1 fruit fly cellular context compared by ENCODE assay signal in genomic region chrX:5026024-5026623, dm6.
TF ChIP-seq lines count a peak whose summit lies in the region.

No protein-coding gene starts in this region.

TF ChIP-seq in whole organism, prepupa, 60 proteins besides CTCF, POLR2A, EP300 and RAD21 (continued from another document):
- peak in 1 of 2 experiments; percentile 27 for TF ChIP-seq salr (GFP tag; optimal IDR thresholded peaks at IDR 0.05; lab: Kevin White, UChicago)
- no peak for TF ChIP-seq CG11294 (GFP tag; IDR thresholded peaks at IDR 0.05; lab: Robert Waterston, UW)
- no peak for TF ChIP-seq Hr38 (GFP tag; optimal IDR thresholded peaks at IDR 0.05; lab: Kevin White, UChicago)
- peak; percentile 66 for TF ChIP-seq Eip93F (GFP tag; optimal IDR thresholded peaks at IDR 0.05; lab: Kevin White, UChicago)
- TF ChIP-seq esn (GFP tag; optimal IDR thresholded peaks at IDR 0.05; lab: Kevin White, UChicago) = peak; percentile 78
- TF ChIP-seq Blimp-1 (GFP tag; optimal IDR thresholded peaks at IDR 0.05; lab: Kevin White, UChicago) = no peak
- TF ChIP-seq dsx (GFP tag; optimal IDR thresholded peaks at IDR 0.05; lab: Kevin White, UChicago; ENCODE audit: poor library complexity, severe bottlenecking) = peak; percentile 35
- peak; percentile 5 for TF ChIP-seq CG11762 (GFP tag; optimal IDR thresholded peaks at IDR 0.05; lab: Kevin White, UChicago; ENCODE audit: insufficient read depth)
- TF ChIP-seq Sox15 (GFP tag; optimal IDR thresholded peaks at IDR 0.05; lab: Kevin White, UChicago) = peak; percentile 41
- TF ChIP-seq CG1621 (tag; optimal IDR thresholded peaks at IDR 0.05; lab: Kevin White, UChicago) = no peak
- TF ChIP-seq OdsH (GFP tag; optimal IDR thresholded peaks at IDR 0.05; lab: Kevin White, UChicago) = peak; percentile 50
- peak; percentile 32 for TF ChIP-seq Ets96B (tag; optimal IDR thresholded peaks at IDR 0.05; lab: Kevin White, UChicago)
- peak; percentile 72 for TF ChIP-seq cyc (GFP tag; optimal IDR thresholded peaks at IDR 0.05; lab: Kevin White, UChicago)
- TF ChIP-seq lz (GFP tag; optimal IDR thresholded peaks at IDR 0.05; lab: Kevin White, UChicago) = peak; percentile 83
- TF ChIP-seq CG6792 (GFP tag; optimal IDR thresholded peaks at IDR 0.05; lab: Kevin White, UChicago) = peak; percentile 63
- peak; percentile 15 for TF ChIP-seq CG6854 (GFP tag; optimal IDR thresholded peaks at IDR 0.05; lab: Kevin White, UChicago)
- no peak for TF ChIP-seq fd59A (GFP tag; optimal IDR thresholded peaks at IDR 0.05; lab: Kevin White, UChicago)
- peak; percentile 48 for TF ChIP-seq pdm3 (GFP tag; optimal IDR thresholded peaks at IDR 0.05; lab: Kevin White, UChicago)
- peak; percentile 28 for TF ChIP-seq CG6808 (GFP tag; optimal IDR thresholded peaks at IDR 0.05; lab: Kevin White, UChicago)
- no peak for TF ChIP-seq CG9139 (GFP tag; optimal IDR thresholded peaks at IDR 0.05; lab: Kevin White, UChicago)
- peak; percentile 82 for TF ChIP-seq vri (GFP tag; optimal IDR thresholded peaks at IDR 0.05; lab: Kevin White, UChicago)
- peak; percentile 1 for TF ChIP-seq spab (GFP tag; optimal IDR thresholded peaks at IDR 0.05; lab: Kevin White, UChicago)
- TF ChIP-seq CG11902 (GFP tag; optimal IDR thresholded peaks at IDR 0.05; lab: Kevin White, UChicago) = peak; percentile 41
- peak; percentile 20 for TF ChIP-seq Lpt (GFP tag; optimal IDR thresholded peaks at IDR 0.05; lab: Kevin White, UChicago)
- TF ChIP-seq CG16779 (tag; optimal IDR thresholded peaks at IDR 0.05; lab: Kevin White, UChicago) = no peak
- TF ChIP-seq Eip78C (GFP tag; lab: Kevin White, UChicago) = peak; percentile 89
- TF ChIP-seq CG3919 (GFP tag; optimal IDR thresholded peaks at IDR 0.05; lab: Kevin White, UChicago) = peak; percentile 48
- peak; percentile 67 for TF ChIP-seq Eip75B (GFP tag; optimal IDR thresholded peaks at IDR 0.05; lab: Kevin White, UChicago)
- peak; percentile 62 for TF ChIP-seq acj6 (GFP tag; optimal IDR thresholded peaks at IDR 0.05; lab: Kevin White, UChicago)
- peak; percentile 32 for TF ChIP-seq CG32006 (GFP tag; optimal IDR thresholded peaks at IDR 0.05; lab: Kevin White, UChicago)
- TF ChIP-seq CG4318 (GFP tag; optimal IDR thresholded peaks at IDR 0.05; lab: Kevin White, UChicago) = peak; percentile 8
